Fruit fly (Drosophila melanogaster) whole organism, embryonic: Measurements from ENCODE around the gene Sf3b3.

Experiments used
- Bgb ChIP-seq: fragments of 200-800 bp; sonication (Bioruptor generic); IDR thresholded peaks from 2 replicates; pipeline ENCODE4 v1.3.6; 2022; ENCODE audit warnings: missing biosample characterization, missing genetic modification characterization; ENCODE audit not compliant: partially characterized antibody
- CG10979 ChIP-seq: fragments of 200-800 bp; sonication (Bioruptor generic); optimal IDR thresholded peaks from 2 replicates; lab custom pipeline; 2018; ENCODE audit warnings: missing biosample characterization, mild to moderate bottlenecking, missing genetic modification characterization, moderate library complexity
- CG11504 ChIP-seq: fragments of 200-800 bp; sonication (Bioruptor generic); optimal IDR thresholded peaks from 3 replicates; lab custom pipeline; 2019; ENCODE audit warnings: missing biosample characterization, mild to moderate bottlenecking, missing genetic modification characterization, moderate library complexity
- CG11696 ChIP-seq: fragments of 200-800 bp; sonication (Bioruptor generic); IDR thresholded peaks from 2 replicates; pipeline ENCODE4 v1.3.6; 2022; ENCODE audit warnings: missing biosample characterization, missing genetic modification characterization
- CG13424 ChIP-seq: fragments of 200-800 bp; sonication (Bioruptor generic); optimal IDR thresholded peaks from 2 replicates; lab custom pipeline; 2019; ENCODE audit warnings: missing biosample characterization, mild to moderate bottlenecking, missing genetic modification characterization, moderate library complexity
- CG16815 ChIP-seq: fragments of 200-800 bp; sonication (Bioruptor generic); optimal IDR thresholded peaks from 3 replicates; lab custom pipeline; 2017; ENCODE audit warnings: missing biosample characterization, mild to moderate bottlenecking, missing genetic modification characterization
- CG17359 ChIP-seq: fragments of 200-800 bp; sonication (Bioruptor generic); optimal IDR thresholded peaks from 3 replicates; lab custom pipeline; 2018; ENCODE audit warnings: missing biosample characterization, mild to moderate bottlenecking, missing genetic modification characterization, moderate library complexity
- CG1792 ChIP-seq: fragments of 200-800 bp; sonication (Bioruptor generic); optimal IDR thresholded peaks from 2 replicates; lab custom pipeline; 2016; ENCODE audit warnings: missing biosample characterization, missing genetic modification characterization
- CG31441 ChIP-seq: fragments of 200-800 bp; sonication (Bioruptor generic); IDR thresholded peaks from 2 replicates; pipeline ENCODE4 v1.3.6; 2022; ENCODE audit warnings: missing biosample characterization, missing genetic modification characterization
- CG3726 ChIP-seq: fragments of 200-800 bp; sonication (Bioruptor generic); IDR thresholded peaks from 3 replicates; pipeline ENCODE4, ENCODE4 v1.3.6; 2022; ENCODE audit warnings: missing biosample characterization, missing genetic modification characterization
- CG4282 ChIP-seq: fragments of 200-800 bp; sonication (Bioruptor generic); optimal IDR thresholded peaks from 2 replicates; lab custom pipeline; 2016; ENCODE audit warnings: missing biosample characterization, missing genetic modification characterization
- CG4730 ChIP-seq: fragments of 200-800 bp; sonication (Bioruptor generic); IDR thresholded peaks from 2 replicates; pipeline ENCODE4 v1.3.6; 2022; ENCODE audit warnings: missing biosample characterization, missing genetic modification characterization
- CG8290 ChIP-seq, 3 experiments: fragments of 200-800 bp; sonication (Bioruptor generic); optimal IDR thresholded peaks; 2 replicates each; lab custom pipeline; 2016 to 2019; ENCODE audit warnings: missing biosample characterization in 3 of 3, missing genetic modification characterization in 3 of 3, mild to moderate bottlenecking in 2 of 3, moderate library complexity in 1 of 3
- CG9727 ChIP-seq: fragments of 200-800 bp; sonication (Bioruptor generic); optimal IDR thresholded peaks from 3 replicates; lab custom pipeline; 2017; ENCODE audit warnings: missing biosample characterization, mild to moderate bottlenecking, missing genetic modification characterization
- CHES-1-like ChIP-seq: fragments of 200-800 bp; sonication (Bioruptor generic); optimal IDR thresholded peaks from 2 replicates; lab custom pipeline; 2016; ENCODE audit warnings: missing biosample characterization, missing genetic modification characterization
- Camta ChIP-seq: fragments of 200-800 bp; sonication (Bioruptor generic); optimal IDR thresholded peaks from 2 replicates; lab custom pipeline; 2016; ENCODE audit warnings: missing biosample characterization, missing genetic modification characterization
- D19A ChIP-seq: fragments of 200-800 bp; optimal IDR thresholded peaks from 3 replicates; lab custom pipeline; 2019; ENCODE audit warnings: missing biosample characterization, mild to moderate bottlenecking, missing genetic modification characterization, moderate library complexity
- Dp ChIP-seq: fragments of 200-800 bp; sonication (Bioruptor generic); optimal IDR thresholded peaks from 2 replicates; lab custom pipeline; 2018; ENCODE audit warnings: missing biosample characterization, mild to moderate bottlenecking, missing genetic modification characterization, moderate library complexity
- Gug ChIP-seq: fragments of 200-800 bp; sonication (Bioruptor generic); IDR thresholded peaks from 4 replicates; pipeline ENCODE4 v1.3.6; 2022; ENCODE audit warnings: missing biosample characterization, missing genetic modification characterization
- HLH3B ChIP-seq: fragments of 200-800 bp; sonication (Bioruptor generic); IDR thresholded peaks from 2 replicates; pipeline ENCODE4 v1.3.6; 2022; ENCODE audit warnings: missing biosample characterization, missing genetic modification characterization
- HmgD ChIP-seq: fragments of 200-800 bp; sonication (Bioruptor generic); optimal IDR thresholded peaks from 3 replicates; lab custom pipeline; 2016; ENCODE audit warnings: missing biosample characterization, missing genetic modification characterization
- Hr51 ChIP-seq, 2 experiments: fragments of 200-800 bp; sonication (Bioruptor generic); optimal IDR thresholded peaks; 2 replicates in 1 of 2; 3 replicates in 1 of 2; lab custom pipeline; 2016 to 2018; ENCODE audit warnings: missing biosample characterization in 2 of 2, missing genetic modification characterization in 2 of 2, mild to moderate bottlenecking in 1 of 2, moderate library complexity in 1 of 2
- MTF-1 ChIP-seq: fragments of 200-800 bp; sonication (Bioruptor generic); optimal IDR thresholded peaks from 2 replicates; lab custom pipeline; 2018; ENCODE audit warnings: missing biosample characterization, mild to moderate bottlenecking, missing genetic modification characterization, borderline replicate concordance
- Oaz ChIP-seq: fragments of 200-800 bp; sonication (Bioruptor generic); IDR thresholded peaks from 2 replicates; pipeline ENCODE4 v1.3.6; 2022; ENCODE audit warnings: missing biosample characterization, missing genetic modification characterization
- Oli ChIP-seq: fragments of 200-800 bp; sonication (Bioruptor generic); optimal IDR thresholded peaks from 2 replicates; lab custom pipeline; 2018; ENCODE audit warnings: missing biosample characterization, mild to moderate bottlenecking, missing genetic modification characterization, moderate library complexity
- Rfx ChIP-seq: fragments of 200-800 bp; sonication (Bioruptor generic); IDR thresholded peaks from 2 replicates; pipeline ENCODE4 v1.3.6; 2022; ENCODE audit warnings: missing biosample characterization, missing genetic modification characterization
- Sox102F ChIP-seq: fragments of 200-800 bp; sonication (Bioruptor generic); optimal IDR thresholded peaks from 2 replicates; lab custom pipeline; 2018; ENCODE audit warnings: missing biosample characterization, mild to moderate bottlenecking, missing genetic modification characterization, moderate library complexity
- cas ChIP-seq: fragments of 200-800 bp; sonication (Bioruptor generic); IDR thresholded peaks from 2 replicates; pipeline ENCODE4 v1.3.6; 2022; ENCODE audit warnings: missing biosample characterization, missing genetic modification characterization
- cato ChIP-seq: fragments of 200-800 bp; sonication (Bioruptor generic); optimal IDR thresholded peaks from 2 replicates; lab custom pipeline; 2016; ENCODE audit warnings: missing biosample characterization, missing genetic modification characterization, borderline replicate concordance
- esg ChIP-seq: fragments of 200-800 bp; sonication (Bioruptor generic); conservative IDR thresholded peaks from 2 replicates; pipeline ENCODE4 v1.3.6; 2022; ENCODE audit warnings: missing biosample characterization, missing genetic modification characterization
- gem ChIP-seq: fragments of 200-800 bp; sonication (Bioruptor generic); optimal IDR thresholded peaks from 2 replicates; lab custom pipeline; 2019; ENCODE audit warnings: missing biosample characterization, mild to moderate bottlenecking, missing genetic modification characterization, moderate library complexity
- gfzf ChIP-seq: fragments of 200-800 bp; sonication (Bioruptor generic); optimal IDR thresholded peaks from 2 replicates; lab custom pipeline; 2016; ENCODE audit warnings: missing biosample characterization, mild to moderate bottlenecking, missing genetic modification characterization, moderate library complexity
- jumu ChIP-seq: fragments of 200-800 bp; sonication (Bioruptor generic); optimal IDR thresholded peaks from 3 replicates; lab custom pipeline; 2016; ENCODE audit warnings: missing biosample characterization, missing genetic modification characterization
- kah ChIP-seq: fragments of 200-800 bp; sonication (Bioruptor generic); optimal IDR thresholded peaks from 2 replicates; lab custom pipeline; 2018; ENCODE audit warnings: missing biosample characterization, mild to moderate bottlenecking, missing genetic modification characterization
- ken ChIP-seq: fragments of 200-800 bp; sonication (Bioruptor generic); IDR thresholded peaks from 3 replicates; pipeline ENCODE4 v1.3.6; 2022; ENCODE audit warnings: missing biosample characterization, missing genetic modification characterization
- lov ChIP-seq, 2 experiments: fragments of 200-800 bp in 1 of 2; fragments of >200 bp in 1 of 2; sonication (Bioruptor generic) in 1 of 2; IDR thresholded peaks in 1 of 2; optimal IDR thresholded peaks in 1 of 2; 2 replicates in 1 of 2; 3 replicates in 1 of 2; pipeline versions ENCODE4 v1.3.6 to Lab custom; 2017 to 2022; ENCODE audit warnings: missing biosample characterization in 1 of 2, missing genetic modification characterization in 1 of 2
- luna ChIP-seq: fragments of 200-800 bp; sonication (Bioruptor generic); optimal IDR thresholded peaks from 2 replicates; lab custom pipeline; 2016; ENCODE audit warnings: missing biosample characterization, missing genetic modification characterization
- nau ChIP-seq: fragments of 200-800 bp; sonication (Bioruptor generic); optimal IDR thresholded peaks from 3 replicates; lab custom pipeline; 2017; ENCODE audit warnings: missing biosample characterization, mild to moderate bottlenecking, missing genetic modification characterization, missing genetic modification reagents
- nerfin-2 ChIP-seq: fragments of 200-800 bp; sonication (Bioruptor generic); IDR thresholded peaks from 2 replicates; pipeline ENCODE4 v1.3.6; 2022; ENCODE audit warnings: missing biosample characterization, missing genetic modification characterization; ENCODE audit not compliant: partially characterized antibody
- nmo ChIP-seq: fragments of 200-800 bp; sonication (Bioruptor generic); optimal IDR thresholded peaks from 2 replicates; lab custom pipeline; 2018; ENCODE audit warnings: missing biosample characterization, mild to moderate bottlenecking, missing genetic modification characterization, moderate library complexity
- psq ChIP-seq: fragments of 200-800 bp; sonication (Bioruptor generic); optimal IDR thresholded peaks from 2 replicates; lab custom pipeline; 2017; ENCODE audit warnings: missing biosample characterization, missing genetic modification characterization
- row ChIP-seq: fragments of 200-800 bp; sonication (Bioruptor generic); IDR thresholded peaks from 3 replicates; pipeline ENCODE4 v1.3.6; 2022; ENCODE audit warnings: missing biosample characterization, missing genetic modification characterization
- sd ChIP-seq: fragments of 200-800 bp; sonication (Bioruptor generic); optimal IDR thresholded peaks from 3 replicates; lab custom pipeline; 2018; ENCODE audit warnings: missing biosample characterization, mild to moderate bottlenecking, missing genetic modification characterization, moderate library complexity
- usp ChIP-seq: fragments of >200 bp; optimal IDR thresholded peaks from 2 replicates; lab custom pipeline; 2017; ENCODE audit warnings: missing biosample characterization, missing genetic modification characterization
- zen2 ChIP-seq: fragments of 200-800 bp; sonication (Bioruptor generic); IDR thresholded peaks from 3 replicates; pipeline ENCODE4 v1.3.6; 2022; ENCODE audit warnings: missing biosample characterization, missing genetic modification characterization; ENCODE audit not compliant: partially characterized antibody

The Sf3b3 gene

dm6 chr3L:786835-787234, 46.4 kb downstream of the Sf3b3 start:
- TF ChIP-seq ken (GFP tag; lab: Robert Waterston, UW): 0 out of 3 replicates have a peak, but pooled peaks have one; percentile 16
- no peak for TF ChIP-seq CG4730 (GFP tag; lab: Robert Waterston, UW)
- TF ChIP-seq CG8290 (GFP tag; optimal IDR thresholded peaks at IDR 0.05; lab: Kevin White, UChicago): no peak
- TF ChIP-seq CG8290 (tag; optimal IDR thresholded peaks at IDR 0.05; lab: Kevin White, UChicago): peak in 1 of 2 experiments; percentile 24
- peak; percentile 82 for TF ChIP-seq sd (tag; lab: Kevin White, UChicago)
- no peak for TF ChIP-seq lov (optimal IDR thresholded peaks at IDR 0.05; lab: Kevin White, UChicago)
- TF ChIP-seq lov (GFP tag; IDR thresholded peaks at IDR 0.05; lab: Robert Waterston, UW): 0 out of 3 replicates have a peak, but pooled peaks have one; percentile 25
- TF ChIP-seq CG11696 (GFP tag; lab: Robert Waterston, UW): no peak
- TF ChIP-seq nau (GFP tag; lab: Kevin White, UChicago): peak; percentile 89
- TF ChIP-seq HmgD (GFP tag; lab: Kevin White, UChicago): no peak

dm6 chr3L:785726-786351, 47.3 kb downstream of the Sf3b3 start:
- TF ChIP-seq CG9727 (GFP tag; lab: Kevin White, UChicago) (no peak), cato (GFP tag; lab: Kevin White, UChicago) (no peak), lov (optimal IDR thresholded peaks at IDR 0.05; lab: Kevin White, UChicago) (no peak), lov (GFP tag; IDR thresholded peaks at IDR 0.05; lab: Robert Waterston, UW) (0 out of 3 replicates have a peak, but pooled peaks have one; percentile 50), D19A (tag; lab: Kevin White, UChicago) (peak; percentile 94), CG8290 (GFP tag; optimal IDR thresholded peaks at IDR 0.05; lab: Kevin White, UChicago) (no peak), CG8290 (tag; optimal IDR thresholded peaks at IDR 0.05; lab: Kevin White, UChicago) (peak in 1 of 2 experiments; percentile 12), CG17359 (tag; lab: Kevin White, UChicago) (peak; percentile 16), Dp (GFP tag; lab: Kevin White, UChicago) (no peak), Gug (no peak), nau (GFP tag; lab: Kevin White, UChicago) (peak; percentile 89), zen2 (GFP tag; lab: Robert Waterston, UW) (no peak), CG16815 (GFP tag; lab: Kevin White, UChicago) (no peak), psq (GFP tag; lab: Kevin White, UChicago) (no peak), MTF-1 (GFP tag; lab: Kevin White, UChicago) (no peak), CHES-1-like (GFP tag; lab: Kevin White, UChicago) (no peak), nmo (GFP tag; lab: Kevin White, UChicago) (peak; percentile 4), gfzf (GFP tag; lab: Kevin White, UChicago) (no peak), gem (tag; lab: Kevin White, UChicago) (peak; percentile 54), cas (GFP tag; lab: Robert Waterston, UW) (no peak), esg (GFP tag; lab: Robert Waterston, UW) (no peak), nerfin-2 (GFP tag; lab: Robert Waterston, UW) (no peak), kah (GFP tag; lab: Kevin White, UChicago) (peak; percentile 37), CG10979 (tag; lab: Kevin White, UChicago) (peak; percentile 41), Bgb (no peak), Rfx (no peak), usp (GFP tag; lab: Kevin White, UChicago) (no peak), row (GFP tag; lab: Robert Waterston, UW) (peak; percentile 31; the same call in 1 of the 3 replicates), Oli (tag; lab: Kevin White, UChicago) (peak; percentile 37), CG3726 (0 out of 3 replicates have a peak, but pooled peaks have one; percentile 21), Sox102F (GFP tag; lab: Kevin White, UChicago) (peak; percentile 45), Camta (GFP tag; lab: Kevin White, UChicago) (no peak), CG1792 (peak; percentile 21), Oaz (GFP tag; lab: Robert Waterston, UW) (no peak), jumu (GFP tag; lab: Kevin White, UChicago) (peak; percentile 22), Hr51 (GFP tag; optimal IDR thresholded peaks at IDR 0.05; lab: Kevin White, UChicago) (peak in 1 of 2 experiments; percentile 38), CG11504 (peak; percentile 29), luna (no peak), CG13424 (peak; percentile 11), CG4282 (GFP tag; lab: Kevin White, UChicago) (no peak), HLH3B (GFP tag; lab: Robert Waterston, UW) (peak; percentile 30; the same call in 1 of the 2 replicates), CG31441 (GFP tag; lab: Robert Waterston, UW) (0 out of 2 replicates have a peak, but pooled peaks have one; percentile 23)
